Worm (Caenorhabditis elegans) whole organism, L4 larva: ENCODE measurements around the gene EEED8.4.

Experiments
- F49E8.2 ChIP-seq: sonication (generic microtip); optimal IDR thresholded peaks from 2 replicates; lab custom pipeline; 2016; ENCODE audit warnings: missing compliant biosample characterization, mild to moderate bottlenecking, missing genetic modification characterization, borderline replicate concordance
- T20F7.1 ChIP-seq: fragments of 200-800 bp; sonication (Bioruptor generic); optimal IDR thresholded peaks from 2 replicates; lab custom pipeline; 2018; ENCODE audit warnings: mild to moderate bottlenecking, missing genetic modification characterization, missing compliant biosample characterization
- Y48G9A.11 ChIP-seq: fragments of 200-800 bp; sonication (Bioruptor generic); IDR thresholded peaks from 2 replicates; pipeline ENCODE4 v1.3.6; 2022; ENCODE audit warnings: missing genetic modification reagents, missing genetic modification characterization, missing compliant biosample characterization
- Y5F2A.4 ChIP-seq: fragments of 200-800 bp; sonication (Bioruptor generic); optimal IDR thresholded peaks from 2 replicates; lab custom pipeline; 2018; ENCODE audit warnings: mild to moderate bottlenecking, missing genetic modification characterization, missing compliant biosample characterization
- ZK546.5 ChIP-seq, 2 experiments: sonication (generic microtip); optimal IDR thresholded peaks; 2 replicates each; lab custom pipeline; 2017; ENCODE audit warnings: missing biosample characterization in 2 of 2, missing genetic modification characterization in 2 of 2
- aha-1 ChIP-seq: fragments of 150-350 bp; peaks from one replicate; lab custom pipeline; 2014; ENCODE audit warnings: missing biosample characterization, missing genetic modification characterization
- attf-4 ChIP-seq: sonication (generic microtip); optimal IDR thresholded peaks from 3 replicates; lab custom pipeline; 2017; ENCODE audit warnings: missing biosample characterization, missing genetic modification characterization
- ceh-20 ChIP-seq: fragments of 200-800 bp; sonication (Bioruptor generic); IDR thresholded peaks from 2 replicates; pipeline ENCODE4 v1.3.6; 2022; ENCODE audit warnings: missing genetic modification reagents, missing genetic modification characterization, missing compliant biosample characterization
- ceh-44 ChIP-seq: fragments of 200-800 bp; sonication (Bioruptor generic); IDR thresholded peaks from 2 replicates; pipeline ENCODE4 v1.3.6; 2022; ENCODE audit warnings: missing genetic modification reagents, missing genetic modification characterization, missing compliant biosample characterization
- dpl-1 ChIP-seq: fragments of 150-350 bp; optimal IDR thresholded peaks from 2 replicates; lab custom pipeline; 2014; ENCODE audit warnings: missing biosample characterization, missing genetic modification reagents, missing genetic modification characterization
- dve-1 ChIP-seq: sonication (generic microtip); optimal IDR thresholded peaks from 2 replicates; lab custom pipeline; 2017; ENCODE audit warnings: antibody characterized with exemption, mild to moderate bottlenecking, missing genetic modification characterization, missing compliant biosample characterization; ENCODE audit not compliant: insufficient read depth
- egl-43 ChIP-seq: fragments of 200-800 bp; sonication (Bioruptor generic); IDR thresholded peaks from 2 replicates; pipeline ENCODE4 v1.3.6; 2022; ENCODE audit warnings: missing genetic modification reagents, missing genetic modification characterization, missing compliant biosample characterization
- hlh-11 ChIP-seq: fragments of 200-800 bp; sonication (Bioruptor generic); optimal IDR thresholded peaks from 2 replicates; lab custom pipeline; 2018; ENCODE audit warnings: mild to moderate bottlenecking, missing genetic modification characterization, missing compliant biosample characterization
- hmg-1.1 ChIP-seq: fragments of 200-800 bp; sonication (Bioruptor generic); IDR thresholded peaks from 2 replicates; pipeline ENCODE4 v1.3.6; 2022; ENCODE audit warnings: missing genetic modification reagents, missing genetic modification characterization, missing compliant biosample characterization
- lin-15B ChIP-seq: fragments of 150-350 bp; sonication (generic microtip); optimal IDR thresholded peaks from 3 replicates; lab custom pipeline; 2014; ENCODE audit warnings: missing biosample characterization, missing genetic modification characterization
- lin-38 ChIP-seq: fragments of 200-800 bp; sonication (Bioruptor generic); IDR thresholded peaks from 2 replicates; pipeline ENCODE4 v1.3.6; 2022; ENCODE audit warnings: missing genetic modification reagents, missing genetic modification characterization, missing compliant biosample characterization
- lsy-2 ChIP-seq, 2 experiments: fragments of 150-350 bp in 1 of 2; sonication (generic microtip) in 1 of 2; optimal IDR thresholded peaks; 2 replicates each; lab custom pipeline; 2014 to 2017; ENCODE audit warnings: missing biosample characterization in 2 of 2, missing genetic modification characterization in 2 of 2
- madf-9 ChIP-seq: fragments of 200-800 bp; sonication (Bioruptor generic); conservative IDR thresholded peaks from 2 replicates; pipeline ENCODE4 v1.3.6; 2022; ENCODE audit warnings: missing genetic modification reagents, missing genetic modification characterization, missing compliant biosample characterization
- mdt-29 ChIP-seq: fragments of 200-800 bp; sonication (Bioruptor generic); IDR thresholded peaks from 2 replicates; pipeline ENCODE4 v1.3.6; 2022; ENCODE audit warnings: missing genetic modification reagents, missing genetic modification characterization, missing compliant biosample characterization
- mxl-2 ChIP-seq: fragments of 200-800 bp; sonication (Bioruptor generic); conservative IDR thresholded peaks from 2 replicates; pipeline ENCODE4 v1.3.6; 2022; ENCODE audit warnings: missing genetic modification reagents, missing genetic modification characterization, missing compliant biosample characterization
- nhr-102 ChIP-seq: sonication (generic microtip); optimal IDR thresholded peaks from 2 replicates; lab custom pipeline; 2016; ENCODE audit warnings: mild to moderate bottlenecking, missing genetic modification characterization, moderate library complexity, missing compliant biosample characterization
- nhr-11 ChIP-seq: fragments of 150-350 bp; optimal IDR thresholded peaks from 2 replicates; lab custom pipeline; 2014; ENCODE audit warnings: missing biosample characterization, missing genetic modification characterization
- nhr-25 ChIP-seq: sonication (generic microtip); optimal IDR thresholded peaks from 2 replicates; lab custom pipeline; 2017; ENCODE audit warnings: missing genetic modification characterization, mild to moderate bottlenecking, missing compliant biosample characterization, antibody characterized with exemption, moderate library complexity, borderline replicate concordance; ENCODE audit not compliant: insufficient read depth
- nhr-76 ChIP-seq: fragments of 150-350 bp; optimal IDR thresholded peaks from 2 replicates; lab custom pipeline; 2014; ENCODE audit warnings: missing biosample characterization, missing genetic modification characterization
- rbr-2 ChIP-seq: sonication (generic microtip); optimal IDR thresholded peaks from 2 replicates; lab custom pipeline; 2016; ENCODE audit warnings: missing genotype, missing genetic modification characterization, missing compliant biosample characterization
- skn-1 ChIP-seq: fragments of 150-350 bp; optimal IDR thresholded peaks from 2 replicates; lab custom pipeline; 2014; ENCODE audit warnings: missing biosample characterization, missing genetic modification characterization
- snpc-4 ChIP-seq: fragments of 150-350 bp; optimal IDR thresholded peaks from 2 replicates; lab custom pipeline; 2014; ENCODE audit warnings: missing biosample characterization, missing genetic modification characterization
- unc-130 ChIP-seq: sonication (generic microtip); optimal IDR thresholded peaks from 2 replicates; lab custom pipeline; 2016; ENCODE audit warnings: missing genetic modification reagents, missing genetic modification characterization, missing compliant biosample characterization
- unc-62 ChIP-seq, 3 experiments: fragments of 150-350 bp in 1 of 3; sonication (generic microtip); optimal IDR thresholded peaks in 2 of 3; peaks in 1 of 3; 1 replicate in 1 of 3; 2 replicates in 2 of 3; lab custom pipeline; 2014 to 2017; ENCODE audit warnings: missing biosample characterization in 3 of 3, missing genetic modification characterization in 3 of 3, missing genetic modification reagents in 3 of 3, missing genotype in 1 of 3

The EEED8.4 gene

ce11 chrII:5418317-5418716, 9.2 kb downstream of the EEED8.4 start:
- no peak for TF ChIP-seq ceh-44 (GFP tag; lab: Robert Waterston, UW)
- no peak for TF ChIP-seq egl-43
- TF ChIP-seq nhr-11 (tag; lab: Kevin White, UChicago) = no peak

ce11 chrII:5418929-5419328, 9.8 kb downstream of the EEED8.4 start, which contains the start of gene EEED8.15:
TSS of gene EEED8.15 (plus strand) at chrII:5419229.
- TF ChIP-seq madf-9 (GFP tag; lab: Robert Waterston, UW) = no peak
- peak in 1 of 2 experiments; percentile 57 for TF ChIP-seq unc-62 (GFP tag; optimal IDR thresholded peaks at IDR 0.05 in 1 of 2; lab: Kevin White, UChicago)
- no peak for TF ChIP-seq unc-62 (tag; optimal IDR thresholded peaks at IDR 0.05; lab: Kevin White, UChicago)
- TF ChIP-seq, all 104 proteins: peak for 1

- TF ChIP-seq hmg-1.1 (GFP tag; lab: Robert Waterston, UW) (no peak), lsy-2 (tag; optimal IDR thresholded peaks at IDR 0.05; lab: Kevin White, UChicago) (peak in 1 of 2 experiments; percentile 92), dpl-1 (GFP tag; lab: Kevin White, UChicago) (peak; percentile 45), F49E8.2 (tag; lab: Kevin White, UChicago) (peak; percentile 41), nhr-102 (tag; lab: Kevin White, UChicago) (no peak), Y48G9A.11 (GFP tag; lab: Robert Waterston, UW) (0 out of 2 replicates have a peak, but pooled peaks have one; percentile 56), aha-1 (tag; lab: Kevin White, UChicago) (peak; percentile 59), lin-15B (tag; lab: Kevin White, UChicago) (no peak), Y5F2A.4 (no peak), lin-38 (peak; percentile 94), ceh-20 (GFP tag; lab: Robert Waterston, UW) (no peak), unc-130 (GFP tag; lab: Kevin White, UChicago) (peak; percentile 53)
Observed at ce11 chrII:5420947-5421614, 12.0 kb downstream of the EEED8.4 start, which contains the start of gene tofu-6. TSS of gene tofu-6 (plus strand) at chrII:5421248.

ce11 chrII:5423832-5424231, 14.7 kb downstream of the EEED8.4 start, which contains the start of gene F07F6.7:
TSS of gene F07F6.7 (minus strand) at chrII:5423858.
- TF ChIP-seq T20F7.1 (GFP tag; lab: Kevin White, UChicago) (peak; percentile 30), lin-38 (peak; percentile 27; the same call in 1 of the 2 replicates), mdt-29 (GFP tag; lab: Robert Waterston, UW) (no peak), dve-1 (peak; percentile 14), rbr-2 (tag; lab: Kevin White, UChicago) (no peak), unc-62 (GFP tag; optimal IDR thresholded peaks at IDR 0.05 in 1 of 2; lab: Kevin White, UChicago) (peak in 1 of 2 experiments; percentile 18), unc-62 (tag; optimal IDR thresholded peaks at IDR 0.05; lab: Kevin White, UChicago) (no peak), lsy-2 (tag; optimal IDR thresholded peaks at IDR 0.05; lab: Kevin White, UChicago) (peak in 1 of 2 experiments; percentile 50), nhr-25 (tag; lab: Kevin White, UChicago) (peak; percentile 13), hlh-11 (tag; lab: Kevin White, UChicago) (no peak), F49E8.2 (tag; lab: Kevin White, UChicago) (no peak)

- TF ChIP-seq snpc-4 (tag; lab: Kevin White, UChicago) (no peak), dve-1 (no peak), attf-4 (no peak), skn-1 (tag; lab: Kevin White, UChicago) (no peak), nhr-76 (tag; lab: Kevin White, UChicago) (no peak), ZK546.5 (tag; optimal IDR thresholded peaks at IDR 0.05; lab: Kevin White, UChicago) (no peak), mxl-2 (no peak), aha-1 (tag; lab: Kevin White, UChicago) (peak; percentile 31)
Observed at ce11 chrII:5425633-5426032, 16.5 kb downstream of the EEED8.4 start, which contains the start of gene F07F6.8. TSS of gene F07F6.8 (minus strand) at chrII:5425733.
